Worm (Caenorhabditis elegans) whole organism, young adult: ENCODE measurements around the gene F14H3.6.

Experiments used
- B0035.1 ChIP-seq: sonication (generic microtip); optimal IDR thresholded peaks from 2 replicates; lab custom pipeline; 2016; ENCODE audit warnings: missing genetic modification characterization, mild to moderate bottlenecking, missing compliant biosample characterization, missing genotype, missing genetic modification reagents
- B0261.1 ChIP-seq: sonication (generic microtip); optimal IDR thresholded peaks from 2 replicates; lab custom pipeline; 2016; ENCODE audit warnings: mild to moderate bottlenecking, missing genetic modification characterization, moderate library complexity, missing compliant biosample characterization
- B0336.3 ChIP-seq: fragments of 200-800 bp; sonication (Bioruptor generic); IDR thresholded peaks from 2 replicates; pipeline ENCODE4 v1.3.6; 2022; ENCODE audit warnings: missing genetic modification characterization, missing compliant biosample characterization
- C06A6.2 ChIP-seq: fragments of 200-800 bp; sonication (Bioruptor generic); conservative IDR thresholded peaks from 2 replicates; pipeline ENCODE4 v1.3.6; 2022; ENCODE audit warnings: missing genetic modification characterization, missing compliant biosample characterization
- F22D6.2 ChIP-seq: sonication (generic microtip); optimal IDR thresholded peaks from 2 replicates; lab custom pipeline; 2016; ENCODE audit warnings: mild to moderate bottlenecking, missing genetic modification characterization, missing compliant biosample characterization
- F37B4.10 ChIP-seq: fragments of 200-800 bp; sonication (Bioruptor generic); IDR thresholded peaks from 2 replicates; pipeline ENCODE4 v1.3.6; 2022; ENCODE audit warnings: missing genetic modification characterization, missing compliant biosample characterization
- F49E8.2 ChIP-seq: sonication (generic microtip); optimal IDR thresholded peaks from 3 replicates; lab custom pipeline; 2017; ENCODE audit warnings: missing genetic modification characterization, mild to moderate bottlenecking, missing compliant biosample characterization, antibody characterized with exemption, moderate library complexity; ENCODE audit not compliant: insufficient read depth
- F55B11.4 ChIP-seq: sonication (generic microtip); optimal IDR thresholded peaks from 2 replicates; lab custom pipeline; 2016; ENCODE audit warnings: missing compliant biosample characterization, missing genetic modification characterization, borderline replicate concordance; ENCODE audit not compliant: insufficient read depth
- T07F8.4 ChIP-seq: sonication (generic microtip); optimal IDR thresholded peaks from 2 replicates; lab custom pipeline; 2016; ENCODE audit warnings: mild to moderate bottlenecking, missing genetic modification characterization, moderate library complexity, missing compliant biosample characterization
- T26A5.8 ChIP-seq: sonication (generic microtip); optimal IDR thresholded peaks from 2 replicates; lab custom pipeline; 2016; ENCODE audit warnings: missing genetic modification characterization, missing compliant biosample characterization
- ZK185.1 ChIP-seq: sonication (generic microtip); optimal IDR thresholded peaks from 2 replicates; lab custom pipeline; 2016; ENCODE audit warnings: mild to moderate bottlenecking, missing genetic modification characterization, missing compliant biosample characterization; ENCODE audit not compliant: poor library complexity, severe bottlenecking
- akir-1 ChIP-seq: fragments of 200-800 bp; sonication (Bioruptor generic); optimal IDR thresholded peaks from 2 replicates; lab custom pipeline; 2018; ENCODE audit warnings: mild to moderate bottlenecking, missing genetic modification characterization, moderate library complexity, missing compliant biosample characterization
- ama-1 ChIP-seq, 3 experiments: fragments of 150-350 bp in 1 of 3; sonication (generic microtip) in 2 of 3; optimal IDR thresholded peaks; 2 replicates each; lab custom pipeline; 2014 to 2018; ENCODE audit warnings: missing biosample characterization in 2 of 3, missing genetic modification characterization in 2 of 3, missing genetic modification reagents in 2 of 3
- attf-6 ChIP-seq: fragments of 200-800 bp; sonication (Bioruptor generic); IDR thresholded peaks from 2 replicates; pipeline ENCODE4 v1.3.6; 2022; ENCODE audit warnings: missing genetic modification reagents, missing genetic modification characterization, missing compliant biosample characterization
- ccch-3 ChIP-seq: fragments of 200-800 bp; sonication (Bioruptor generic); optimal IDR thresholded peaks from 2 replicates; lab custom pipeline; 2018; ENCODE audit warnings: mild to moderate bottlenecking, missing genetic modification characterization, missing compliant biosample characterization
- cebp-1 ChIP-seq, 2 experiments: fragments of 200-800 bp in 1 of 2; sonication (Bioruptor generic) in 1 of 2; sonication (generic microtip) in 1 of 2; IDR thresholded peaks in 1 of 2; optimal IDR thresholded peaks in 1 of 2; 2 replicates each; pipeline versions ENCODE4 v1.3.6 to Lab custom; 2017 to 2022; ENCODE audit warnings: missing compliant biosample characterization in 2 of 2, missing genetic modification characterization in 2 of 2, mild to moderate bottlenecking in 1 of 2, missing genetic modification reagents in 1 of 2, moderate library complexity in 1 of 2
- cebp-2 ChIP-seq: fragments of 200-800 bp; sonication (Bioruptor generic); IDR thresholded peaks from 2 replicates; pipeline ENCODE4 v1.3.6; 2022; ENCODE audit warnings: missing genetic modification characterization, missing compliant biosample characterization
- ceh-27 ChIP-seq: fragments of 200-800 bp; sonication (Bioruptor generic); optimal IDR thresholded peaks from 2 replicates; lab custom pipeline; 2018; ENCODE audit warnings: mild to moderate bottlenecking, missing genetic modification characterization, moderate library complexity, missing compliant biosample characterization
- ceh-40 ChIP-seq: fragments of 200-800 bp; sonication (Bioruptor generic); IDR thresholded peaks from 2 replicates; pipeline ENCODE4 v1.3.6; 2022; ENCODE audit warnings: missing genetic modification characterization, missing compliant biosample characterization
- chd-7 ChIP-seq: sonication (generic microtip); optimal IDR thresholded peaks from 2 replicates; lab custom pipeline; 2016; ENCODE audit warnings: mild to moderate bottlenecking, missing genetic modification characterization, moderate library complexity, missing compliant biosample characterization
- dpff-1 ChIP-seq: sonication (generic microtip); optimal IDR thresholded peaks from 2 replicates; lab custom pipeline; 2017; ENCODE audit warnings: mild to moderate bottlenecking, missing genetic modification characterization, missing compliant biosample characterization
- efl-1 ChIP-seq: fragments of 150-350 bp; optimal IDR thresholded peaks from 2 replicates; lab custom pipeline; 2014; ENCODE audit warnings: missing biosample characterization, missing genetic modification reagents, missing genetic modification characterization
- egrh-3 ChIP-seq: fragments of 200-800 bp; sonication (Bioruptor generic); IDR thresholded peaks from 2 replicates; pipeline ENCODE4 v1.3.6; 2022; ENCODE audit warnings: missing genetic modification reagents, missing genetic modification characterization, missing compliant biosample characterization
- ekl-4 ChIP-seq: fragments of 200-800 bp; sonication (Bioruptor generic); IDR thresholded peaks from 2 replicates; pipeline ENCODE4 v1.3.6; 2022; ENCODE audit warnings: missing genetic modification reagents, missing genetic modification characterization, missing compliant biosample characterization
- let-607 ChIP-seq, 2 experiments: fragments of 200-800 bp in 1 of 2; sonication (Bioruptor generic) in 1 of 2; sonication (generic microtip) in 1 of 2; optimal IDR thresholded peaks; 2 replicates each; lab custom pipeline; 2016 to 2018; ENCODE audit warnings: mild to moderate bottlenecking in 2 of 2, missing compliant biosample characterization in 2 of 2, missing genetic modification characterization in 2 of 2, moderate library complexity in 2 of 2, missing genotype in 1 of 2
- lin-26 ChIP-seq: fragments of 200-800 bp; sonication (Bioruptor generic); IDR thresholded peaks from 2 replicates; pipeline ENCODE4 v1.3.6; 2022; ENCODE audit warnings: missing genetic modification reagents, missing genetic modification characterization, missing compliant biosample characterization
- lir-1 ChIP-seq: fragments of 200-800 bp; sonication (Bioruptor generic); conservative IDR thresholded peaks from 2 replicates; pipeline ENCODE4 v1.3.6; 2022; ENCODE audit warnings: missing genetic modification reagents, missing genetic modification characterization, missing compliant biosample characterization
- madf-10 ChIP-seq: sonication (generic microtip); optimal IDR thresholded peaks from 2 replicates; lab custom pipeline; 2016; ENCODE audit warnings: mild to moderate bottlenecking, missing genetic modification characterization, missing compliant biosample characterization
- mel-28 ChIP-seq: sonication (generic microtip); optimal IDR thresholded peaks from 2 replicates; lab custom pipeline; 2016; ENCODE audit warnings: borderline replicate concordance, mild to moderate bottlenecking, missing genetic modification characterization, missing compliant biosample characterization
- mes-4 ChIP-seq: sonication (generic microtip); optimal IDR thresholded peaks from 2 replicates; lab custom pipeline; 2016; ENCODE audit warnings: missing genotype, missing genetic modification characterization, missing compliant biosample characterization
- nfya-1 ChIP-seq: sonication (generic microtip); optimal IDR thresholded peaks from 2 replicates; lab custom pipeline; 2017; ENCODE audit warnings: antibody characterized with exemption, missing compliant biosample characterization, missing genetic modification characterization, borderline replicate concordance; ENCODE audit not compliant: insufficient read depth
- nhr-27 ChIP-seq: fragments of 200-800 bp; sonication (Bioruptor generic); optimal IDR thresholded peaks from 2 replicates; lab custom pipeline; 2018; ENCODE audit warnings: mild to moderate bottlenecking, missing genetic modification characterization, moderate library complexity, missing compliant biosample characterization
- pbrm-1 ChIP-seq: fragments of 200-800 bp; sonication (Bioruptor generic); IDR thresholded peaks from 2 replicates; pipeline ENCODE4 v1.3.6; 2022; ENCODE audit warnings: missing genetic modification reagents, missing genetic modification characterization, missing compliant biosample characterization
- rcor-1 ChIP-seq: fragments of 200-800 bp; sonication (Bioruptor generic); IDR thresholded peaks from 2 replicates; pipeline ENCODE4 v1.3.6; 2022; ENCODE audit warnings: missing genetic modification reagents, missing genetic modification characterization, missing compliant biosample characterization
- rec-8 ChIP-seq, 2 experiments: sonication (generic microtip); optimal IDR thresholded peaks; 2 replicates each; lab custom pipeline; 2016; ENCODE audit warnings: mild to moderate bottlenecking in 2 of 2, missing genetic modification characterization in 2 of 2, missing genetic modification reagents in 2 of 2, missing genotype in 2 of 2, missing biosample characterization in 1 of 2, missing compliant biosample characterization in 1 of 2, moderate library complexity in 1 of 2
- repo-1 ChIP-seq: sonication (generic microtip); optimal IDR thresholded peaks from 2 replicates; lab custom pipeline; 2017; ENCODE audit warnings: mild to moderate bottlenecking, missing genetic modification characterization, missing compliant biosample characterization
- snpc-1.1 ChIP-seq: sonication (generic microtip); optimal IDR thresholded peaks from 2 replicates; lab custom pipeline; 2017; ENCODE audit warnings: missing genetic modification characterization, mild to moderate bottlenecking, missing compliant biosample characterization, antibody characterized with exemption, moderate library complexity, missing genotype, missing genetic modification reagents; ENCODE audit not compliant: insufficient read depth
- snpc-3.4 ChIP-seq: sonication (generic microtip); optimal IDR thresholded peaks from 2 replicates; lab custom pipeline; 2017; ENCODE audit warnings: missing genetic modification characterization, mild to moderate bottlenecking, missing compliant biosample characterization, antibody characterized with exemption, moderate library complexity, missing genotype, missing genetic modification reagents
- somi-1 ChIP-seq: fragments of 200-800 bp; sonication (Bioruptor generic); optimal IDR thresholded peaks from 2 replicates; lab custom pipeline; 2018; ENCODE audit warnings: mild to moderate bottlenecking, missing genetic modification characterization, missing compliant biosample characterization
- unc-130 ChIP-seq: sonication (generic microtip); optimal IDR thresholded peaks from 2 replicates; lab custom pipeline; 2016; ENCODE audit warnings: missing genetic modification reagents, missing genetic modification characterization, missing compliant biosample characterization
- unc-62 ChIP-seq: fragments of 150-350 bp; optimal IDR thresholded peaks from 2 replicates; lab custom pipeline; 2014; ENCODE audit warnings: missing biosample characterization, missing genetic modification reagents, missing genetic modification characterization
- ztf-18 ChIP-seq: sonication (generic microtip); optimal IDR thresholded peaks from 2 replicates; lab custom pipeline; 2016; ENCODE audit warnings: missing genotype, mild to moderate bottlenecking, missing genetic modification characterization, missing compliant biosample characterization

The F14H3.6 gene

DNA sequence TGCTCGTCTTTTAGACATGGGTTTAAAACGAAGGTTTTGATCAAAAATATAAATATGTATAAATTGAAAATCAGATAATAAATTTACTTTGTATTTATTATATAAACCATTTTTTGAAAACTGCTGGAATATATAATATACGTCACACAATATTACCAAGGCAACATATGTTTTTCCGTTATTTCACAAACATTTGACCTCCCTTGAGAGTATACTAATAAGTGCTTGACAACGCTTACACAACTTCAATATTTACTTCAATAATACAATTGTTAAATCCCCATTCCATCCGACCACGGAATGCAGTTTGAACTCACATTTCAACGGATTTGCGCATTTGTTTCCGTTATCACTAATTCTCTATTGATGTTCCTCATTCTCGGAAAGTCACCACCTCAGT lies 11.2 kb downstream of the F14H3.6 start, which contains the start of gene str-198:
TSS of gene str-198 (plus strand) at position 301 of the 400 bp plus-strand sequence.
- TF ChIP-seq cebp-1 (GFP tag; IDR thresholded peaks at IDR 0.05; lab: Robert Waterston, UW) (no peak), cebp-1 (tag; optimal IDR thresholded peaks at IDR 0.05; lab: Kevin White, UChicago) (no peak), unc-130 (GFP tag; lab: Kevin White, UChicago) (no peak), akir-1 (GFP tag; lab: Kevin White, UChicago) (no peak), T07F8.4 (no peak), nfya-1 (tag; lab: Kevin White, UChicago) (no peak), ceh-40 (GFP tag; lab: Robert Waterston, UW) (no peak), ceh-27 (GFP tag; lab: Kevin White, UChicago) (no peak), B0035.1 (no peak), ekl-4 (GFP tag; lab: Robert Waterston, UW) (no peak), lin-26 (GFP tag; lab: Robert Waterston, UW) (no peak), F55B11.4 (tag; lab: Kevin White, UChicago) (no peak), mel-28 (no peak), snpc-3.4 (tag; lab: Kevin White, UChicago) (no peak), repo-1 (tag; lab: Kevin White, UChicago) (no peak), attf-6 (no peak), pbrm-1 (GFP tag; lab: Robert Waterston, UW) (no peak), rcor-1 (GFP tag; lab: Robert Waterston, UW) (no peak), nhr-27 (no peak), ama-1 (optimal IDR thresholded peaks at IDR 0.05; lab: Kevin White, UChicago) (no peak), ama-1 (GFP tag; optimal IDR thresholded peaks at IDR 0.05; lab: Kevin White, UChicago) (no peak), C06A6.2 (no peak)

DNA sequence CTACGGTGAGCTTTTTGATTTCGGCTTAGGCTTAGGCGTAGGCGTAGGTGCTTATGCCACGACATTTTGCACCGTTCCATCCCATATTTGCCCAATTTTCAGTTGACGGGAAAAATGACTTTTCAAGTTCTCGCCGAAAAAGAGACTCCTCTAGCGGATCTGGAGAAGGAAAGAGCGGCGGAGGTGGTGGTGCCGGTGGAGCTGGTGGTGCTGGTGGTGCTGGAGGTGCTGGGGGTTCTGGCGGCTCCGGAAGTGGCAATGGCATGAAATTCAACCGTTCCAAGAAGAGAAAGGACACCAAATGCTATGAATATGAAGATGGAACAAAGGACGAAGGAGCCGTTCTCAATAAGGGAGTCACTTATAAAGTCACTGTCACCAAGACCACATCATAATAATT lies 11.6 kb downstream of the F14H3.6 start:
- TF ChIP-seq egrh-3 (GFP tag; lab: Robert Waterston, UW) (peak; percentile 77; the same call in 1 of the 2 replicates), lir-1 (GFP tag; lab: Robert Waterston, UW) (no peak)

ce11 chrV:16046573-16046972 lies 12.1 kb downstream of the F14H3.6 start, which contains the start of gene ZK285.2:
TSS of gene ZK285.2 (plus strand) at chrV:16046873.
- TF ChIP-seq egrh-3 (GFP tag; lab: Robert Waterston, UW) (no peak), snpc-1.1 (tag; lab: Kevin White, UChicago) (no peak), somi-1 (GFP tag; lab: Kevin White, UChicago) (no peak), efl-1 (no peak), ztf-18 (no peak), cebp-2 (GFP tag; lab: Robert Waterston, UW) (no peak), rec-8 (tag; optimal IDR thresholded peaks at IDR 0.05; lab: Kevin White, UChicago) (no peak), cebp-1 (GFP tag; IDR thresholded peaks at IDR 0.05; lab: Robert Waterston, UW) (no peak), cebp-1 (tag; optimal IDR thresholded peaks at IDR 0.05; lab: Kevin White, UChicago) (no peak), ZK185.1 (tag; lab: Kevin White, UChicago) (no peak), mes-4 (tag; lab: Kevin White, UChicago) (no peak), F22D6.2 (tag; lab: Kevin White, UChicago) (no peak)

- TF ChIP-seq lir-1 (GFP tag; lab: Robert Waterston, UW) (no peak), F37B4.10 (GFP tag; lab: Robert Waterston, UW) (no peak), madf-10 (peak; percentile 18), B0336.3 (GFP tag; lab: Robert Waterston, UW) (0 out of 2 replicates have a peak, but pooled peaks have one; percentile 56), F49E8.2 (tag; lab: Kevin White, UChicago) (no peak), let-607 (tag; optimal IDR thresholded peaks at IDR 0.05; lab: Kevin White, UChicago) (peak in 1 of 2 experiments; percentile 38), unc-62 (GFP tag; lab: Kevin White, UChicago) (no peak), chd-7 (no peak), ama-1 (optimal IDR thresholded peaks at IDR 0.05; lab: Kevin White, UChicago) (no peak), ama-1 (GFP tag; optimal IDR thresholded peaks at IDR 0.05; lab: Kevin White, UChicago) (no peak), rcor-1 (GFP tag; lab: Robert Waterston, UW) (no peak), B0261.1 (no peak), T26A5.8 (tag; lab: Kevin White, UChicago) (no peak), repo-1 (tag; lab: Kevin White, UChicago) (no peak), ccch-3 (GFP tag; lab: Kevin White, UChicago) (no peak), ceh-27 (GFP tag; lab: Kevin White, UChicago) (no peak), dpff-1 (tag; lab: Kevin White, UChicago) (no peak)
Observed at ce11 chrV:16045837-16046236, 12.9 kb downstream of the F14H3.6 start, which contains the start of gene T10C6.15. TSS of gene T10C6.15 (minus strand) at chrV:16045940.
